Worm (Caenorhabditis elegans): Measurements from ENCODE around the gene clec-142.

ce11 chrII:8253160-8253793 lies 25.2 kb upstream of the clec-142 start, which contains the start of gene F35C11.5:
- TF ChIP-seq ceh-88 (GFP tag; IDR thresholded peaks at IDR 0.05) (no peak), pqm-1 (tag; optimal IDR thresholded peaks at IDR 0.05) (no peak), isw-1 (GFP tag; IDR thresholded peaks at IDR 0.05) (no peak), mdl-1 (tag; optimal IDR thresholded peaks at IDR 0.05) (no peak), egl-27 (tag; optimal IDR thresholded peaks at IDR 0.05) (no peak), nhr-77 (tag; optimal IDR thresholded peaks at IDR 0.05) (no peak), zip-4 (GFP tag; optimal IDR thresholded peaks at IDR 0.05) (no peak), ceh-90 (tag; optimal IDR thresholded peaks at IDR 0.05) (no peak), dsc-1 (tag; optimal IDR thresholded peaks at IDR 0.05) (no peak), snu-23 (GFP tag; optimal IDR thresholded peaks at IDR 0.05) (no peak), rnt-1 (tag; optimal IDR thresholded peaks at IDR 0.05) (no peak), lir-3 (tag; optimal IDR thresholded peaks at IDR 0.05; ENCODE audit: poor library complexity) (no peak)
